Worm (Caenorhabditis elegans): ENCODE measurements around the gene F42C5.6.
A peak's percentile ranks its signal among the peaks of the same experiment; 100 is the strongest.

F42C5.6 gene

DNA sequence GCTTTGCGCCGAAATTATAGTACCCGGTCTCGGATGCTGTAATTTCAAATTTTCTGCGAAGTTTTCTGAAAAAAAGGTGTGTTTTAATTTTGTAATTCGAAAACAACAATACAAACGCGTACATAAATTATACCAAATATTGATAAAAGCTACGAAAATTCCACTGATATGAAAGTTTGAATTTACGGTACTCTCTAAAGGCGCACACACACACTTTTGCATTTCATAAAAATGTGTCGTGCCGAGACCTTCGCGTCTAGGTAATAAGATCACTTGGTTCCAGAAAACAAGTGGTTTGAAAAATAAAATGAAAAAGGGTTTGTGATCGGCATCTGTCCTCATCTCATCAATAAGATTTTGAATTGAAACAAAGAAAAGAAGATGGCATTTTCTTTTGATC lies 2.0 kb upstream of the F42C5.6 start (continued):
- TF ChIP-seq Y56A3A.18 (GFP tag; IDR thresholded peaks at IDR 0.05) = no peak
- no peak for TF ChIP-seq dpl-1 (GFP tag; optimal IDR thresholded peaks at IDR 0.05)
- TF ChIP-seq Y79H2A.3 (GFP tag; conservative IDR thresholded peaks at IDR 0.05) = no peak
- no peak for TF ChIP-seq zim-3 (tag; optimal IDR thresholded peaks at IDR 0.05)

DNA sequence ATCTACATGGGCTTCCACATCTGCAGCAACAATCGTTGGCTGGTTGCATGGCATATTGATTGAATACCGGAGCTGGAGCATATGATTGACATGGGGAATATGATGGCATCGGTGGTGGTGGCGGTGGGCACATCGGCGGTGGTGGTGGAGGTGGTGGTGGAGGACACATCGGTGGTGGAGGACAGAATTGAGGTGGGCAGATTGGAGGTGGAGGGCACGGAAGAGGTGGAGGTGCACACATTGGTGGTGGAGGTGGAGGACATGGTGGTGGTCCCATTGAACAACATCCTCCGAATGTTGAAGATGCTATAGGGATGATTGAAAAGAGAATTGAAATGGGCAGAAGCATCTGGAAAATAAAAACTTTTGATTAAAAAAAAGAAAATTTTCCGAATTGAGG lies 1.5 kb upstream of the F42C5.6 start, which contains the start of gene grl-4:
Gene grl-4 (minus strand): TSS at position 351 of the 400 bp plus-strand sequence.
- TF ChIP-seq egrh-3 (GFP tag; IDR thresholded peaks at IDR 0.05) = peak; percentile 53; the same call in 1 of the 2 replicates
- TF ChIP-seq ama-1 (optimal IDR thresholded peaks at IDR 0.05) = no peak
- no peak for TF ChIP-seq ama-1 (GFP tag; optimal IDR thresholded peaks at IDR 0.05)
- 0 out of 2 replicates have a peak, but pooled peaks have one; percentile 12 for TF ChIP-seq ztf-28 (GFP tag; IDR thresholded peaks at IDR 0.05)

DNA sequence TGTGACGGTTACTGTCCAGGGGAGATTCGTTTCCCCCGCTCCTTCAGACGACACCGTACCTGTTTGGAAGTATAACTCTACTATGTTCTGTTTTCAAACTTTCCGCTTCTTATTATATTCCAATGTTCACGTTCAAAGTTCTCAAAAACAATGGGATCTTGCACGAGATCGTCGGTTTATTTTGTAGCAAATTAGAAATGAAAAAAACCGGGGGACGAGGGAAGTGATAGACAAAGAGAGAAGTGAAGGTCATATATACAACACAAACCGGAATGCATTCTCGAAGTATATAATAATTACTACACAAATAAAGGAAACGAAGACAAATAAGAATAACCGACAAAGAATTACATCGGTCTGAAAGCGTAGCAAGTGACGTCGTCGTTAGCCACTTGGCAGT lies 804 bp upstream of the F42C5.6 start:
- TF ChIP-seq zim-3 (tag; optimal IDR thresholded peaks at IDR 0.05) (no peak), tlf-1 (GFP tag; optimal IDR thresholded peaks at IDR 0.05) (no peak), ZK185.1 (tag; optimal IDR thresholded peaks at IDR 0.05; ENCODE audit: poor library complexity, severe bottlenecking) (no peak), Y95B8A.8 (GFP tag; IDR thresholded peaks at IDR 0.05) (no peak)

DNA sequence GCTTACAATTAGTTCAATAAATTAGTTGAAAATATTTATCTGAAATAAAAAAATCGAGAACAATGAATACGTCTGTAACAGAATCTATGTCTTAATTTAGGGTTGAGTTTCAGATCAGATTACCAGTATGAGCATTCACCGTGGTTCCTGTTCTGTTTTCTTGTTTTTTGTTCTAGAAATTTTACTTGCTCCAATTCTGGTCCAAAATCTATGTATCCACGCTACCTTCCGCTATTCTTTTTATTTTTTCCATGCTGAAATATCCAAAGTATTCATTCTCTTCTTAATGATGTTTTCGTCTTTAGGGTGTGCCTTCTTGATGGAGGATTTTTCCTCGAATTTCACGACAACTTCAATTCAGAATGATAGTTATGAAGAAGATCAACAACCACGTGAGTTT lies 3.5 kb downstream of the F42C5.6 start, which contains the start of gene npr-27:
Gene npr-27 (plus strand): TSS at position 301 of the 400 bp plus-strand sequence.
- TF ChIP-seq ceh-58 (GFP tag; IDR thresholded peaks at IDR 0.05) (no peak), snpc-4 (GFP tag; optimal IDR thresholded peaks at IDR 0.05) (no peak), snpc-4 (tag; optimal IDR thresholded peaks at IDR 0.05) (no peak), lin-54 (GFP tag; optimal IDR thresholded peaks at IDR 0.05) (no peak), egl-44 (GFP tag; IDR thresholded peaks at IDR 0.05) (no peak), hlh-12 (tag; optimal IDR thresholded peaks at IDR 0.05) (no peak), lir-1 (GFP tag; conservative IDR thresholded peaks at IDR 0.05) (no peak), bed-1 (GFP tag; IDR thresholded peaks at IDR 0.05) (no peak), F37B4.10 (GFP tag; IDR thresholded peaks at IDR 0.05) (no peak), nfya-2 (GFP tag; IDR thresholded peaks at IDR 0.05) (no peak), attf-3 (GFP tag; conservative IDR thresholded peaks at IDR 0.05) (no peak)

DNA sequence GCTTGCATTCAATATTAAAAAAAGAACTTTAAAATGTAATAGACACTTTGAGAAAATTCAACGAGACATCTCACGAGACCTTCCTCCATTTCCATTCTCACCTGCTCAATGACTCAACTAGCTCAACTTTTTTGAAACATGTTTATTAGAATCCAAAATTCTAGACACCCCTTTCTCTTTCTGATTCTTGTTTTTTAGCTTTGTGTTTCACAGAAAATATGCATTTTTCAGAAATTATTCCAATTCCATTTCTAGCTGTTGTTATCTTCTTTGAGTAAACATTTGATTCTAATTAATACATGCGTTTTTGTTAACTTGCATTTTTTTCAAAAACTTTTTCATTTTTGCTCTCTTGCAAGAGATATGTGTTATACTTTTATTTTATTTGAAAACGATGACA lies 7.4 kb downstream of the F42C5.6 start:
- no peak for TF ChIP-seq T26A5.8 (tag; optimal IDR thresholded peaks at IDR 0.05)
- TF ChIP-seq C17E4.6 (GFP tag; IDR thresholded peaks at IDR 0.05) = no peak
- TF ChIP-seq F22D6.2 (tag; optimal IDR thresholded peaks at IDR 0.05) = no peak
- no peak for TF ChIP-seq somi-1 (GFP tag; optimal IDR thresholded peaks at IDR 0.05)
- no peak for TF ChIP-seq lin-35 (GFP tag; optimal IDR thresholded peaks at IDR 0.05)
- no peak for TF ChIP-seq T07F8.4 (tag; optimal IDR thresholded peaks at IDR 0.05)
- no peak for TF ChIP-seq madf-3 (GFP tag; IDR thresholded peaks at IDR 0.05)
- no peak for TF ChIP-seq atf-7 (tag; optimal IDR thresholded peaks at IDR 0.05)
- TF ChIP-seq rpc-1 (optimal IDR thresholded peaks at IDR 0.05) = no peak
- TF ChIP-seq rpc-1 (tag; optimal IDR thresholded peaks at IDR 0.05) = no peak
- no peak for TF ChIP-seq ztf-18 (tag; optimal IDR thresholded peaks at IDR 0.05)
- TF ChIP-seq tlf-1 (GFP tag; optimal IDR thresholded peaks at IDR 0.05) = no peak
- no peak for TF ChIP-seq cebp-2 (GFP tag; IDR thresholded peaks at IDR 0.05)
- TF ChIP-seq snpc-4 (GFP tag; optimal IDR thresholded peaks at IDR 0.05) = no peak
- TF ChIP-seq snpc-4 (tag; optimal IDR thresholded peaks at IDR 0.05) = no peak
- no peak for TF ChIP-seq lsl-1 (GFP tag; optimal IDR thresholded peaks at IDR 0.05)
- TF ChIP-seq egrh-3 (GFP tag; IDR thresholded peaks at IDR 0.05) = no peak
- TF ChIP-seq F23B12.7 (tag; optimal IDR thresholded peaks at IDR 0.05; ENCODE audit: insufficient read depth) = no peak
- TF ChIP-seq ztf-6 (GFP tag; IDR thresholded peaks at IDR 0.05) = no peak
